Fruit fly (Drosophila melanogaster): ENCODE measurements around the gene CG6834.

The CG6834 gene

DNA sequence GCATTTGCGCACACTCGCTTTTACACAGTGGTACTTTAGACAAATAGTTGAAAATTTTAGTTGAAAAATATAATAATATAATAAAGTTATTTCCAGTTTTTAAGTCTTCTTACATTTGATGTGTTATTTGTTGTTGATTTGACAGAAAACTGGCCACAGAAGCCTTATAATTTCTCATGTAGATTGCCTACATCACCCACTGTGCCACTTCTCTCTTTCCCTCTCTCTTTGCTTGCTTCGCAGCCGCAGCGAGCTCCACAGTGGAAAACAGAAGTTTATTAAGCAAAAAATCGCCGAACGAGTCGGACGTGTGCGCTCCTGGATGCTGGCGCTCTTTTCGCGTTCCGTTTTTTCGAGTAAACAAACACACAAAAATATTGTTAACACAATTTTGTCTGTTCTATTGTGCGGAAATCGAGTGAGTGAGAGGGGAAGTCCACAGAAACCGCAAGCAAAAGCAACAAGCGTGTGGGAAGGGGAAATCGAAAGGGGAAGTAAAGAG lies 32.0 kb downstream of the CG6834 start, which contains the start of gene CG42327 (continued):
- peak; percentile 83 for TF ChIP-seq Bdp1 (GFP tag; optimal IDR thresholded peaks at IDR 0.05)
- 0 out of 3 replicates have a peak, but pooled peaks have one; percentile 23 for TF ChIP-seq CG16813 (GFP tag; IDR thresholded peaks at IDR 0.05; ENCODE audit: partially characterized antibody)
- TF ChIP-seq zfh1 (GFP tag; IDR thresholded peaks at IDR 0.05): peak; percentile 98
- TF ChIP-seq nerfin-1 (tag; optimal IDR thresholded peaks at IDR 0.05): peak; percentile 85
- peak; percentile 90 for TF ChIP-seq Gug (GFP tag; IDR thresholded peaks at IDR 0.05)
- TF ChIP-seq CG7786 (GFP tag; optimal IDR thresholded peaks at IDR 0.05): peak; percentile 63
- peak; percentile 68 for TF ChIP-seq fd64A (GFP tag; optimal IDR thresholded peaks at IDR 0.05)
- TF ChIP-seq HLH4C (GFP tag; IDR thresholded peaks at IDR 0.05; ENCODE audit: partially characterized antibody): peak; percentile 41; the same call in 2 of the 3 replicates
- TF ChIP-seq Mes4 (GFP tag; optimal IDR thresholded peaks at IDR 0.05): peak; percentile 81
- no peak for TF ChIP-seq Neu2 (GFP tag; optimal IDR thresholded peaks at IDR 0.05; ENCODE audit: borderline replicate concordance)
- peak; percentile 74; the same call in 2 of the 3 replicates for TF ChIP-seq jigr1 (GFP tag; IDR thresholded peaks at IDR 0.05)
- TF ChIP-seq CG7271 (tag; optimal IDR thresholded peaks at IDR 0.05): peak; percentile 88
- TF ChIP-seq hbn (GFP tag; IDR thresholded peaks at IDR 0.05; ENCODE audit: partially characterized antibody): no peak
- peak; percentile 95 for TF ChIP-seq CG6254 (GFP tag; optimal IDR thresholded peaks at IDR 0.05)
- no peak for TF ChIP-seq h (optimal IDR thresholded peaks at IDR 0.05)
- peak; percentile 98 for TF ChIP-seq gem (tag; optimal IDR thresholded peaks at IDR 0.05)
- peak; percentile 90 for TF ChIP-seq odd (GFP tag; optimal IDR thresholded peaks at IDR 0.05)
- TF ChIP-seq Tbp (GFP tag; optimal IDR thresholded peaks at IDR 0.05): no peak
- peak; percentile 87 for TF ChIP-seq CG1233 (GFP tag; optimal IDR thresholded peaks at IDR 0.05)
- peak; percentile 67 for TF ChIP-seq pb (GFP tag; optimal IDR thresholded peaks at IDR 0.05)
- peak in 1 of 3 experiments; percentile 77 for TF ChIP-seq Stat92E (GFP tag; optimal IDR thresholded peaks at IDR 0.05)
- peak; percentile 93 for TF ChIP-seq ttk (GFP tag; IDR thresholded peaks at IDR 0.05)
- peak; percentile 83 for TF ChIP-seq pum (GFP tag; optimal IDR thresholded peaks at IDR 0.05)
- peak; percentile 84 for TF ChIP-seq CG1603 (tag; optimal IDR thresholded peaks at IDR 0.05)
- TF ChIP-seq wor (GFP tag; IDR thresholded peaks at IDR 0.05): peak; percentile 93
- TF ChIP-seq lbe (GFP tag; optimal IDR thresholded peaks at IDR 0.05): peak; percentile 93
- TF ChIP-seq lola (GFP tag; optimal IDR thresholded peaks at IDR 0.05): peak in 1 of 3 experiments; percentile 91
- TF ChIP-seq slou (GFP tag; optimal IDR thresholded peaks at IDR 0.05): peak; percentile 79
- TF ChIP-seq CG12219 (GFP tag; optimal IDR thresholded peaks at IDR 0.05): peak; percentile 90
- TF ChIP-seq knrl (GFP tag; IDR thresholded peaks at IDR 0.05; ENCODE audit: partially characterized antibody): no peak; the same call in 2 of the 3 replicates
- TF ChIP-seq CG9817 (tag; optimal IDR thresholded peaks at IDR 0.05): peak; percentile 59
- TF ChIP-seq cas (GFP tag; IDR thresholded peaks at IDR 0.05): peak; percentile 78
- peak; percentile 94 for TF ChIP-seq CG14050 (GFP tag; IDR thresholded peaks at IDR 0.05)
- TF ChIP-seq hth (optimal IDR thresholded peaks at IDR 0.05): no peak
- peak; percentile 70 for TF ChIP-seq fd3F (GFP tag; optimal IDR thresholded peaks at IDR 0.05)
- TF ChIP-seq dimm (GFP tag; IDR thresholded peaks at IDR 0.05): peak; percentile 77
- TF ChIP-seq bcd (GFP tag; optimal IDR thresholded peaks at IDR 0.05): peak; percentile 94
- TF ChIP-seq ems (GFP tag; optimal IDR thresholded peaks at IDR 0.05): peak; percentile 85
- peak; percentile 98 for TF ChIP-seq Xrp1 (GFP tag; IDR thresholded peaks at IDR 0.05)
- peak; percentile 79 for TF ChIP-seq trh (GFP tag; optimal IDR thresholded peaks at IDR 0.05)
- peak; percentile 98 for TF ChIP-seq Drgx (GFP tag; IDR thresholded peaks at IDR 0.05)
- peak; percentile 53 for TF ChIP-seq CG17912 (GFP tag; optimal IDR thresholded peaks at IDR 0.05)
- peak; percentile 1 for TF ChIP-seq Sry-δ (GFP tag; optimal IDR thresholded peaks at IDR 0.05)
- peak; percentile 91 for TF ChIP-seq Max (GFP tag; optimal IDR thresholded peaks at IDR 0.05)
- peak; percentile 94 for TF ChIP-seq CG6813 (GFP tag; optimal IDR thresholded peaks at IDR 0.05)
- 0 out of 3 replicates have a peak, but pooled peaks have one; percentile 43 for TF ChIP-seq Opbp (GFP tag; IDR thresholded peaks at IDR 0.05; ENCODE audit: partially characterized antibody)
- no peak; the same call in 1 of the 3 replicates for TF ChIP-seq z (GFP tag; IDR thresholded peaks at IDR 0.05)
- peak; percentile 91 for TF ChIP-seq CG2678 (tag; optimal IDR thresholded peaks at IDR 0.05)
- TF ChIP-seq lov (optimal IDR thresholded peaks at IDR 0.05): no peak
- peak; percentile 96 for TF ChIP-seq lov (GFP tag; IDR thresholded peaks at IDR 0.05)
